Fruit fly (Drosophila melanogaster) whole organism, adult: Measurements from ENCODE around the gene COX6B.

Experiments used
- CG1620 ChIP-seq: fragments of 200-800 bp; sonication (Bioruptor generic); optimal IDR thresholded peaks from 2 replicates; lab custom pipeline; 2016; ENCODE audit warnings: missing biosample characterization, missing genetic modification characterization
- CG33017 ChIP-seq: fragments of 200-800 bp; sonication (Bioruptor generic); optimal IDR thresholded peaks from 2 replicates; lab custom pipeline; 2018; ENCODE audit warnings: missing biosample characterization, mild to moderate bottlenecking, missing genetic modification characterization, moderate library complexity
- ovo ChIP-seq: fragments of 200-800 bp; sonication (Bioruptor generic); optimal IDR thresholded peaks from 2 replicates; lab custom pipeline; 2016; ENCODE audit warnings: missing biosample characterization, missing genetic modification characterization
- tj ChIP-seq: fragments of 200-800 bp; sonication (Bioruptor generic); optimal IDR thresholded peaks from 3 replicates; lab custom pipeline; 2017; ENCODE audit warnings: missing biosample characterization, mild to moderate bottlenecking, missing genetic modification characterization, moderate library complexity
- toe ChIP-seq: fragments of 200-800 bp; sonication (Bioruptor generic); optimal IDR thresholded peaks from 2 replicates; lab custom pipeline; 2016; ENCODE audit warnings: missing biosample characterization, missing genetic modification characterization

dm6 chrX:19763440-19764002 is 19.4 kb upstream of the COX6B start:
- TF ChIP-seq ovo (GFP tag; lab: Kevin White, UChicago) (no peak), CG33017 (tag; lab: Kevin White, UChicago) (no peak), tj (GFP tag; lab: Kevin White, UChicago) (no peak), CG1620 (GFP tag; lab: Kevin White, UChicago) (no peak), toe (GFP tag; lab: Kevin White, UChicago) (no peak)
